Worm (Caenorhabditis elegans): ENCODE data around the gene srp-3.

DNA sequence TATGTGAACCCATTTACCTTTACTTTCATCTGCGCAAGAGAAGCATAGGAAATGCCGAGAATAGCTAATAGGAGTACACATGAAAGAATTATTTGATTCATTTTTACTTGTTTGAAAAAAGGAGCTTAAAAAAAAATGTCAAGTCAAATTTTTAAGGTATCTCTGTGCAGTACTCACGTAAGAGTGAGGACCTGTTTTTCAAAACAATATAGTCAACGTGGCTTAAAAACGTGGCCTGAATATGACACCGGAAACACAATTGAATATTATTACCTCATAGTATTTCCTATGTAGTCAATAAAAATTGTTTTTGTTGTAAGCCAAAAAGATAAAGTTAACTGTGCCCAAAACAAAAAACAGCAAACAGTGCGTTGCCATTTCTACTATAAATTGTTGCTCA lies 11.5 kb downstream of the srp-3 start, which contains the start of gene Y32G9A.12:
- TF ChIP-seq snpc-4 (tag; optimal IDR thresholded peaks at IDR 0.05) (no peak), R02D3.7 (tag; optimal IDR thresholded peaks at IDR 0.05) (no peak), ztf-11 (tag; optimal IDR thresholded peaks at IDR 0.05) (no peak), ceh-28 (tag; optimal IDR thresholded peaks at IDR 0.05) (no peak), ceh-82 (tag; optimal IDR thresholded peaks at IDR 0.05) (no peak), unc-39 (tag; optimal IDR thresholded peaks at IDR 0.05) (no peak), mdl-1 (tag; optimal IDR thresholded peaks at IDR 0.05) (no peak), fos-1 (tag; optimal IDR thresholded peaks at IDR 0.05) (no peak), nhr-12 (tag; optimal IDR thresholded peaks at IDR 0.05) (no peak), nhr-11 (tag; optimal IDR thresholded peaks at IDR 0.05) (no peak)

Data from whole organism, L3 larva.